Worm (Caenorhabditis elegans): ENCODE measurements around the gene T01B7.9.

ce11 chrII:8764332-8764731, 37.7 kb upstream of the T01B7.9 start:
- TF ChIP-seq nhr-41 (GFP tag; IDR thresholded peaks at IDR 0.05) (no peak), ztf-11 (tag; optimal IDR thresholded peaks at IDR 0.05) (no peak), ama-1 (optimal IDR thresholded peaks at IDR 0.05) (no peak), ZK337.2 (GFP tag; IDR thresholded peaks at IDR 0.05) (no peak), lin-1 (GFP tag; IDR thresholded peaks at IDR 0.05) (no peak), dmd-8 (GFP tag; IDR thresholded peaks at IDR 0.05) (no peak), cey-2 (tag; optimal IDR thresholded peaks at IDR 0.05; ENCODE audit: borderline replicate concordance, insufficient read depth) (no peak), nhr-76 (tag; optimal IDR thresholded peaks at IDR 0.05) (no peak), nhr-237 (tag; optimal IDR thresholded peaks at IDR 0.05) (no peak), nhr-77 (tag; optimal IDR thresholded peaks at IDR 0.05) (no peak), dve-1 (tag; optimal IDR thresholded peaks at IDR 0.05; ENCODE audit: insufficient read depth) (no peak), mep-1 (tag; optimal IDR thresholded peaks at IDR 0.05) (no peak), ceh-32 (tag; optimal IDR thresholded peaks at IDR 0.05; ENCODE audit: poor library complexity) (no peak), ceh-28 (tag; optimal IDR thresholded peaks at IDR 0.05) (no peak)

Data from whole organism, L4 larva.